Worm (Caenorhabditis elegans) whole organism, young adult: ENCODE results near the gene mab-10.

Experiments used
- B0035.1 ChIP-seq: sonication (generic microtip); optimal IDR thresholded peaks from 2 replicates; lab custom pipeline; 2016; ENCODE audit warnings: missing genetic modification characterization, mild to moderate bottlenecking, missing compliant biosample characterization, missing genotype, missing genetic modification reagents
- B0336.3 ChIP-seq: fragments of 200-800 bp; sonication (Bioruptor generic); IDR thresholded peaks from 2 replicates; pipeline ENCODE4 v1.3.6; 2022; ENCODE audit warnings: missing genetic modification characterization, missing compliant biosample characterization
- F22D6.2 ChIP-seq: sonication (generic microtip); optimal IDR thresholded peaks from 2 replicates; lab custom pipeline; 2016; ENCODE audit warnings: mild to moderate bottlenecking, missing genetic modification characterization, missing compliant biosample characterization
- F39B2.1 ChIP-seq: fragments of 200-800 bp; sonication (Bioruptor generic); IDR thresholded peaks from 2 replicates; pipeline ENCODE4 v1.3.6; 2022; ENCODE audit warnings: missing genetic modification reagents, missing genetic modification characterization, missing compliant biosample characterization
- F52B5.7 ChIP-seq: sonication (generic microtip); optimal IDR thresholded peaks from 2 replicates; lab custom pipeline; 2016; ENCODE audit warnings: mild to moderate bottlenecking, missing genetic modification characterization, missing compliant biosample characterization
- F57A8.1 ChIP-seq: fragments of 200-800 bp; sonication (Bioruptor generic); optimal IDR thresholded peaks from 2 replicates; lab custom pipeline; 2018; ENCODE audit warnings: mild to moderate bottlenecking, missing genetic modification characterization, moderate library complexity, missing compliant biosample characterization
- T07F8.4 ChIP-seq: sonication (generic microtip); optimal IDR thresholded peaks from 2 replicates; lab custom pipeline; 2016; ENCODE audit warnings: mild to moderate bottlenecking, missing genetic modification characterization, moderate library complexity, missing compliant biosample characterization
- T26A5.8 ChIP-seq: sonication (generic microtip); optimal IDR thresholded peaks from 2 replicates; lab custom pipeline; 2016; ENCODE audit warnings: missing genetic modification characterization, missing compliant biosample characterization
- Y53F4B.3 ChIP-seq: fragments of 200-800 bp; sonication (Bioruptor generic); IDR thresholded peaks from 2 replicates; pipeline ENCODE4 v1.3.6; 2022; ENCODE audit warnings: missing genetic modification reagents, missing genetic modification characterization, missing compliant biosample characterization
- Y53G8AR.9 ChIP-seq: fragments of 200-800 bp; sonication (Bioruptor generic); conservative IDR thresholded peaks from 2 replicates; pipeline ENCODE4 v1.3.6; 2022; ENCODE audit warnings: missing genetic modification reagents, missing genetic modification characterization, missing compliant biosample characterization
- ama-1 ChIP-seq, 3 experiments: fragments of 150-350 bp in 1 of 3; sonication (generic microtip) in 2 of 3; optimal IDR thresholded peaks; 2 replicates each; lab custom pipeline; 2014 to 2018; ENCODE audit warnings: missing biosample characterization in 2 of 3, missing genetic modification characterization in 2 of 3, missing genetic modification reagents in 2 of 3
- aptf-2 ChIP-seq: fragments of 200-800 bp; sonication (Bioruptor generic); conservative IDR thresholded peaks from 2 replicates; pipeline ENCODE4 v1.3.6; 2022; ENCODE audit warnings: missing genetic modification reagents, missing genetic modification characterization, missing compliant biosample characterization
- bed-1 ChIP-seq: fragments of 200-800 bp; sonication (Bioruptor generic); IDR thresholded peaks from 2 replicates; pipeline ENCODE4 v1.3.6; 2022; ENCODE audit warnings: missing genetic modification reagents, missing genetic modification characterization, missing compliant biosample characterization
- cebp-1 ChIP-seq, 2 experiments: fragments of 200-800 bp in 1 of 2; sonication (Bioruptor generic) in 1 of 2; sonication (generic microtip) in 1 of 2; IDR thresholded peaks in 1 of 2; optimal IDR thresholded peaks in 1 of 2; 2 replicates each; pipeline versions ENCODE4 v1.3.6 to Lab custom; 2017 to 2022; ENCODE audit warnings: missing compliant biosample characterization in 2 of 2, missing genetic modification characterization in 2 of 2, mild to moderate bottlenecking in 1 of 2, missing genetic modification reagents in 1 of 2, moderate library complexity in 1 of 2
- ceh-100 ChIP-seq: fragments of 200-800 bp; sonication (Bioruptor generic); IDR thresholded peaks from 2 replicates; pipeline ENCODE4 v1.3.6; 2022; ENCODE audit warnings: missing genetic modification reagents, missing genetic modification characterization, missing compliant biosample characterization
- ceh-79 ChIP-seq: sonication (generic microtip); optimal IDR thresholded peaks from 2 replicates; lab custom pipeline; 2017; ENCODE audit warnings: mild to moderate bottlenecking, missing genetic modification characterization, missing compliant biosample characterization
- dox-1 ChIP-seq: fragments of 200-800 bp; sonication (Bioruptor generic); IDR thresholded peaks from 2 replicates; pipeline ENCODE4 v1.3.6; 2022; ENCODE audit warnings: missing genetic modification reagents, missing genetic modification characterization, missing compliant biosample characterization
- efl-1 ChIP-seq: fragments of 150-350 bp; optimal IDR thresholded peaks from 2 replicates; lab custom pipeline; 2014; ENCODE audit warnings: missing biosample characterization, missing genetic modification reagents, missing genetic modification characterization
- fkh-3 ChIP-seq: sonication (generic microtip); optimal IDR thresholded peaks from 2 replicates; lab custom pipeline; 2016; ENCODE audit warnings: mild to moderate bottlenecking, missing genetic modification characterization, missing compliant biosample characterization
- him-1 ChIP-seq: sonication (generic microtip); optimal IDR thresholded peaks from 2 replicates; lab custom pipeline; 2016; ENCODE audit warnings: missing genotype, missing genetic modification reagents, missing genetic modification characterization, missing compliant biosample characterization
- hrde-1 ChIP-seq: sonication (generic microtip); optimal IDR thresholded peaks from 2 replicates; lab custom pipeline; 2016; ENCODE audit warnings: missing genetic modification characterization, mild to moderate bottlenecking, missing compliant biosample characterization, moderate library complexity, missing genotype, missing genetic modification reagents, borderline replicate concordance
- let-526 ChIP-seq: fragments of 200-800 bp; sonication (Bioruptor generic); IDR thresholded peaks from 2 replicates; pipeline ENCODE4 v1.3.6; 2022; ENCODE audit warnings: missing genetic modification reagents, missing genetic modification characterization, missing compliant biosample characterization
- let-607 ChIP-seq, 2 experiments: fragments of 200-800 bp in 1 of 2; sonication (Bioruptor generic) in 1 of 2; sonication (generic microtip) in 1 of 2; optimal IDR thresholded peaks; 2 replicates each; lab custom pipeline; 2016 to 2018; ENCODE audit warnings: mild to moderate bottlenecking in 2 of 2, missing compliant biosample characterization in 2 of 2, missing genetic modification characterization in 2 of 2, moderate library complexity in 2 of 2, missing genotype in 1 of 2
- lsl-1 ChIP-seq: fragments of 200-800 bp; sonication (Bioruptor generic); optimal IDR thresholded peaks from 2 replicates; lab custom pipeline; 2018; ENCODE audit warnings: mild to moderate bottlenecking, missing genetic modification characterization, moderate library complexity, missing compliant biosample characterization
- mcd-1 ChIP-seq: fragments of 200-800 bp; sonication (Bioruptor generic); IDR thresholded peaks from 2 replicates; pipeline ENCODE4 v1.3.6; 2022; ENCODE audit warnings: missing genetic modification reagents, missing genetic modification characterization, missing compliant biosample characterization
- nfya-1 ChIP-seq: sonication (generic microtip); optimal IDR thresholded peaks from 2 replicates; lab custom pipeline; 2017; ENCODE audit warnings: antibody characterized with exemption, missing compliant biosample characterization, missing genetic modification characterization, borderline replicate concordance; ENCODE audit not compliant: insufficient read depth
- nfyb-1 ChIP-seq: fragments of 200-800 bp; sonication (Bioruptor generic); IDR thresholded peaks from 2 replicates; pipeline ENCODE4 v1.3.6; 2022; ENCODE audit warnings: missing genetic modification reagents, missing genetic modification characterization, missing compliant biosample characterization
- nhr-80 ChIP-seq: sonication (generic microtip); optimal IDR thresholded peaks from 2 replicates; lab custom pipeline; 2016; ENCODE audit warnings: missing genetic modification characterization, missing compliant biosample characterization
- nhr-90 ChIP-seq: sonication (generic microtip); optimal IDR thresholded peaks from 2 replicates; lab custom pipeline; 2016; ENCODE audit warnings: missing genotype, mild to moderate bottlenecking, missing genetic modification characterization, missing compliant biosample characterization
- pha-4 ChIP-seq: fragments of 150-350 bp; sonication (generic microtip); optimal IDR thresholded peaks from 2 replicates; lab custom pipeline; 2014; ENCODE audit warnings: missing biosample characterization, missing genetic modification reagents, missing genetic modification characterization
- repo-1 ChIP-seq: sonication (generic microtip); optimal IDR thresholded peaks from 2 replicates; lab custom pipeline; 2017; ENCODE audit warnings: mild to moderate bottlenecking, missing genetic modification characterization, missing compliant biosample characterization
- rpc-1 ChIP-seq, 2 experiments: fragments of 150-350 bp in 1 of 2; sonication (generic microtip) in 1 of 2; optimal IDR thresholded peaks; 2 replicates each; lab custom pipeline; 2014 to 2018; ENCODE audit warnings: missing biosample characterization in 1 of 2, missing genetic modification characterization in 1 of 2, missing genetic modification reagents in 1 of 2, missing genotype in 1 of 2
- sea-2 ChIP-seq: fragments of 200-800 bp; sonication (Bioruptor generic); IDR thresholded peaks from 2 replicates; pipeline ENCODE4 v1.3.6; 2022; ENCODE audit warnings: missing genetic modification characterization, missing compliant biosample characterization
- snpc-1.1 ChIP-seq: sonication (generic microtip); optimal IDR thresholded peaks from 2 replicates; lab custom pipeline; 2017; ENCODE audit warnings: missing genetic modification characterization, mild to moderate bottlenecking, missing compliant biosample characterization, antibody characterized with exemption, moderate library complexity, missing genotype, missing genetic modification reagents; ENCODE audit not compliant: insufficient read depth
- snpc-1.3 ChIP-seq: sonication (generic microtip); optimal IDR thresholded peaks from 2 replicates; lab custom pipeline; 2017; ENCODE audit warnings: missing genetic modification characterization, mild to moderate bottlenecking, missing compliant biosample characterization, antibody characterized with exemption, moderate library complexity, missing genotype, missing genetic modification reagents; ENCODE audit not compliant: insufficient read depth
- tlf-1 ChIP-seq: fragments of 200-800 bp; sonication (Bioruptor generic); optimal IDR thresholded peaks from 2 replicates; lab custom pipeline; 2018; ENCODE audit warnings: mild to moderate bottlenecking, missing genetic modification characterization, missing compliant biosample characterization
- unc-62 ChIP-seq: fragments of 150-350 bp; optimal IDR thresholded peaks from 2 replicates; lab custom pipeline; 2014; ENCODE audit warnings: missing biosample characterization, missing genetic modification reagents, missing genetic modification characterization
- zfh-2 ChIP-seq: fragments of 200-800 bp; sonication (Bioruptor generic); conservative IDR thresholded peaks from 2 replicates; pipeline ENCODE4 v1.3.6; 2022; ENCODE audit warnings: missing genetic modification reagents, missing genetic modification characterization, missing compliant biosample characterization
- ztf-18 ChIP-seq: sonication (generic microtip); optimal IDR thresholded peaks from 2 replicates; lab custom pipeline; 2016; ENCODE audit warnings: missing genotype, mild to moderate bottlenecking, missing genetic modification characterization, missing compliant biosample characterization
- ztf-26 ChIP-seq: sonication (generic microtip); optimal IDR thresholded peaks from 2 replicates; lab custom pipeline; 2017; ENCODE audit warnings: missing genetic modification characterization, missing compliant biosample characterization

mab-10 gene

ce11 chrII:10553377-10554045 is 25.6 kb downstream of the mab-10 start (continued):
- TF ChIP-seq nhr-80 (tag; lab: Kevin White, UChicago) (no peak), F39B2.1 (GFP tag; lab: Robert Waterston, UW) (0 out of 2 replicates have a peak, but pooled peaks have one; percentile 40), cebp-1 (GFP tag; IDR thresholded peaks at IDR 0.05; lab: Robert Waterston, UW) (peak; percentile 92), cebp-1 (tag; optimal IDR thresholded peaks at IDR 0.05; lab: Kevin White, UChicago) (peak; percentile 97), B0035.1 (tag; lab: Kevin White, UChicago) (no peak), Y53G8AR.9 (GFP tag; lab: Robert Waterston, UW) (no peak), fkh-3 (tag; lab: Kevin White, UChicago) (peak; percentile 3), F22D6.2 (tag; lab: Kevin White, UChicago) (no peak), B0336.3 (GFP tag; lab: Robert Waterston, UW) (peak; percentile 22; the same call in 1 of the 2 replicates), unc-62 (GFP tag; lab: Kevin White, UChicago) (no peak), pha-4 (tag; lab: Kevin White, UChicago) (no peak), mcd-1 (peak; percentile 20; the same call in 1 of the 2 replicates), lsl-1 (GFP tag; lab: Kevin White, UChicago) (no peak), F52B5.7 (no peak), ceh-100 (GFP tag; lab: Robert Waterston, UW) (no peak), zfh-2 (GFP tag; lab: Robert Waterston, UW) (0 out of 2 replicates have a peak, but pooled peaks have one; percentile 9), T07F8.4 (tag; lab: Kevin White, UChicago) (no peak), sea-2 (no peak), ztf-26 (peak; percentile 48), tlf-1 (GFP tag; lab: Kevin White, UChicago) (no peak), ceh-79 (tag; lab: Kevin White, UChicago) (no peak), Y53F4B.3 (GFP tag; lab: Robert Waterston, UW) (no peak), aptf-2 (GFP tag; lab: Robert Waterston, UW) (no peak), ztf-18 (tag; lab: Kevin White, UChicago) (no peak), T26A5.8 (tag; lab: Kevin White, UChicago) (no peak), efl-1 (GFP tag; lab: Kevin White, UChicago) (no peak), snpc-1.1 (no peak), nfyb-1 (GFP tag; lab: Robert Waterston, UW) (peak; percentile 53; the same call in 1 of the 2 replicates), rpc-1 (optimal IDR thresholded peaks at IDR 0.05; lab: Kevin White, UChicago) (no peak), rpc-1 (tag; optimal IDR thresholded peaks at IDR 0.05; lab: Kevin White, UChicago) (no peak), let-526 (GFP tag; lab: Robert Waterston, UW) (no peak), bed-1 (no peak), repo-1 (tag; lab: Kevin White, UChicago) (peak; percentile 49), let-607 (tag; optimal IDR thresholded peaks at IDR 0.05; lab: Kevin White, UChicago) (peak in 1 of 2 experiments; percentile 31), hrde-1 (tag; lab: Kevin White, UChicago) (no peak), nhr-90 (tag; lab: Kevin White, UChicago) (no peak), snpc-1.3 (tag; lab: Kevin White, UChicago) (no peak), nfya-1 (tag; lab: Kevin White, UChicago) (no peak), dox-1 (GFP tag; lab: Robert Waterston, UW) (no peak), ama-1 (optimal IDR thresholded peaks at IDR 0.05; lab: Kevin White, UChicago) (peak; percentile 46), ama-1 (GFP tag; optimal IDR thresholded peaks at IDR 0.05; lab: Kevin White, UChicago) (no peak), F57A8.1 (GFP tag; lab: Kevin White, UChicago) (no peak), him-1 (tag; lab: Kevin White, UChicago) (no peak)
- TF ChIP-seq, all 124 proteins: peak for 16
